Worm (Caenorhabditis elegans): ENCODE results near the gene gpa-9.

The gpa-9 gene

ce11 chrV:12632048-12632447 lies 17.1 kb downstream of the gpa-9 start, which contains the start of gene srx-113:
Gene srx-113 (minus strand): TSS chrV:12632148.
- no peak for TF ChIP-seq ceh-39 (tag; optimal IDR thresholded peaks at IDR 0.05)
- no peak for TF ChIP-seq elt-1 (tag; optimal IDR thresholded peaks at IDR 0.05; ENCODE audit: borderline replicate concordance, insufficient read depth)
- no peak for TF ChIP-seq M03D4.4 (tag; optimal IDR thresholded peaks at IDR 0.05)
- TF ChIP-seq drap-1 (GFP tag; optimal IDR thresholded peaks at IDR 0.05) = no peak
- no peak for TF ChIP-seq flh-1 (GFP tag; optimal IDR thresholded peaks at IDR 0.05)
- no peak for TF ChIP-seq ces-1 (GFP tag; optimal IDR thresholded peaks at IDR 0.05)
- TF ChIP-seq cnd-1 (tag; optimal IDR thresholded peaks at IDR 0.05) = no peak

ce11 chrV:12629743-12630142 lies 19.4 kb downstream of the gpa-9 start, which contains the start of gene F56H9.6:
Gene F56H9.6 (minus strand): TSS chrV:12629843.
- TF ChIP-seq pha-4 (tag; optimal IDR thresholded peaks at IDR 0.05) (no peak), nhr-2 (tag; optimal IDR thresholded peaks at IDR 0.05) (no peak), ceh-43 (GFP tag; optimal IDR thresholded peaks at IDR 0.05) (no peak), ham-2 (GFP tag; optimal IDR thresholded peaks at IDR 0.05) (no peak), snpc-4 (tag; optimal IDR thresholded peaks at IDR 0.05) (no peak), unc-39 (tag; optimal IDR thresholded peaks at IDR 0.05) (no peak), elt-1 (tag; optimal IDR thresholded peaks at IDR 0.05; ENCODE audit: borderline replicate concordance, insufficient read depth) (no peak), mep-1 (tag; optimal IDR thresholded peaks at IDR 0.05) (no peak), elt-3 (tag; optimal IDR thresholded peaks at IDR 0.05) (no peak), sem-2 (GFP tag; optimal IDR thresholded peaks at IDR 0.05) (no peak), ceh-39 (tag; optimal IDR thresholded peaks at IDR 0.05) (no peak), drap-1 (GFP tag; optimal IDR thresholded peaks at IDR 0.05) (no peak), ztf-11 (tag; optimal IDR thresholded peaks at IDR 0.05) (no peak), hlh-1 (tag; optimal IDR thresholded peaks at IDR 0.05) (no peak), lsy-2 (tag; optimal IDR thresholded peaks at IDR 0.05) (no peak), tbx-8 (GFP tag; optimal IDR thresholded peaks at IDR 0.05) (no peak), M03D4.4 (tag; optimal IDR thresholded peaks at IDR 0.05) (no peak), ceh-83 (GFP tag; optimal IDR thresholded peaks at IDR 0.05) (no peak), nhr-237 (tag; optimal IDR thresholded peaks at IDR 0.05) (no peak), bed-3 (GFP tag; optimal IDR thresholded peaks at IDR 0.05) (no peak)

DNA sequence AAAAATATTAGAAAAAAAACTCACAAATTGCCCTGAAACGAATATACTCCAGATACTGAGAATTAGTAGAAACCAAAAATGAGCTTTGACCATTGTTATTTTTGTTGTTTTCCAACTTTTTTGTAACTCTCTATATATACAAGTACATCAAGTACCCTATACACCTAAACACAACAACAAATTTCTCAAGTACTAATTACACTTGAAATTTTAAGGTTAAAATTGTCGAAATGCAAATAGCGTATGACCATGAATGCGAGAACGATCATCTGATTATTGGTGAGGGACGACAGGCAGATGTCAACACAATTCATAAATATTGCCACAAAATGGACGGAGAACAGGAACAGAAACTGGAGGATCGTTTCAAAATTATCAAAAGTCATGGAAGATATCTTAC lies 24.7 kb downstream of the gpa-9 start, which contains the start of gene F56H9.9:
F56H9.9 (minus strand) TSS at position 101 of the 400 bp plus-strand sequence.
- TF ChIP-seq ceh-43 (GFP tag; optimal IDR thresholded peaks at IDR 0.05) (no peak), bed-3 (GFP tag; optimal IDR thresholded peaks at IDR 0.05) (no peak), cnd-1 (tag; optimal IDR thresholded peaks at IDR 0.05) (no peak), hlh-1 (tag; optimal IDR thresholded peaks at IDR 0.05) (no peak), unc-39 (tag; optimal IDR thresholded peaks at IDR 0.05) (no peak), snpc-4 (tag; optimal IDR thresholded peaks at IDR 0.05) (no peak), lsy-2 (tag; optimal IDR thresholded peaks at IDR 0.05) (no peak), flh-1 (GFP tag; optimal IDR thresholded peaks at IDR 0.05) (no peak), tbx-8 (GFP tag; optimal IDR thresholded peaks at IDR 0.05) (no peak), mep-1 (tag; optimal IDR thresholded peaks at IDR 0.05) (no peak), nhr-12 (tag; optimal IDR thresholded peaks at IDR 0.05) (no peak)

DNA sequence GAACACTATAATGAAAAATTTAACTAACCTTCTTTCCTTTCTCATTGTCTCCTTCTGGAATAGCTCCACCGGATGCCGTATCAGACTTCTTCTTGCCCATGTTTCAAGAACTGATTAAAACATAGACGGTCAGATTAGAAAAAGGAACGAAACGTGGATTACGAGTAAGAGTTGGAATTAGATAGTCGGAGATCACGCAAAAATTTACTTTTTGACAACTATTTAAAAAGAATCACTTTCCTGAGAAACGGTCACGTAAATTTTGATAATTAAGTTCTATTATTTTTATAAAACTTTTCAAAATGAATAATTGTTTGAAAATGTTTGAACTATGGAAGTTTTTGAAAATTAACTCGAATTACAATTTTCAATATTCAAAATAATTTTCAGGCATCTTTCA lies 37.0 kb downstream of the gpa-9 start, which contains the start of gene cyc-2.2:
cyc-2.2 (minus strand) TSS at position 101 of the 400 bp plus-strand sequence.
- TF ChIP-seq ces-1 (GFP tag; optimal IDR thresholded peaks at IDR 0.05) = no peak
- no peak for TF ChIP-seq bed-3 (GFP tag; optimal IDR thresholded peaks at IDR 0.05)
- TF ChIP-seq hlh-1 (tag; optimal IDR thresholded peaks at IDR 0.05) = no peak
- TF ChIP-seq unc-120 (tag; optimal IDR thresholded peaks at IDR 0.05; ENCODE audit: poor library complexity, severe bottlenecking) = no peak
- no peak for TF ChIP-seq lin-13 (tag; optimal IDR thresholded peaks at IDR 0.05)

DNA sequence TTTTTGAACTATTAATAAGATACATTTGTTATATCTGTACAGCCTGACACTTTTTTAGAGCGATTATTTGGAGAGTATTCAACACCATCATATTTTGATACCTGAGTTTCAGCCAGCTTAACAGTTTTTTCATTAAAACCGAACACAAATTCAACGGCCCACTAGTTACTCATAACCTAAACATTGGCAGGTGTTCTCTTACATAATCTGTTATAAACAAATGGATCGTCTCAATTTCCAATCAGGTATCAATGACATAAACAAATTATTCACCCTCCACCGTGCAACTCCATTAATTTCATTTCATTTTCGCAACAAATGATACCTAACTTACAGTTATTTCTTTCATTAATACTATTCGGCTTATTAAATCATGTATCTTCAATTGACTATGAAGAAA lies 38.1 kb downstream of the gpa-9 start, which contains the start of gene cubn-1:
cubn-1 (plus strand) TSS at position 301 of the 400 bp plus-strand sequence.
- no peak for TF ChIP-seq ham-2 (GFP tag; optimal IDR thresholded peaks at IDR 0.05)
- TF ChIP-seq nhr-12 (tag; optimal IDR thresholded peaks at IDR 0.05) = no peak
- no peak for TF ChIP-seq sem-2 (GFP tag; optimal IDR thresholded peaks at IDR 0.05)
- no peak for TF ChIP-seq M03D4.4 (tag; optimal IDR thresholded peaks at IDR 0.05)
- no peak for TF ChIP-seq ceh-83 (GFP tag; optimal IDR thresholded peaks at IDR 0.05)
- no peak for TF ChIP-seq flh-1 (GFP tag; optimal IDR thresholded peaks at IDR 0.05)
- no peak for TF ChIP-seq lin-13 (tag; optimal IDR thresholded peaks at IDR 0.05)
- TF ChIP-seq tbx-8 (GFP tag; optimal IDR thresholded peaks at IDR 0.05) = no peak
- no peak for TF ChIP-seq lin-32 (GFP tag; optimal IDR thresholded peaks at IDR 0.05)
- TF ChIP-seq mab-5 (tag; optimal IDR thresholded peaks at IDR 0.05) = no peak
- TF ChIP-seq drap-1 (GFP tag; optimal IDR thresholded peaks at IDR 0.05) = no peak
- TF ChIP-seq ceh-43 (GFP tag; optimal IDR thresholded peaks at IDR 0.05) = no peak
- TF ChIP-seq mls-2 (tag; optimal IDR thresholded peaks at IDR 0.05) = no peak
- TF ChIP-seq nhr-2 (tag; optimal IDR thresholded peaks at IDR 0.05) = no peak
- TF ChIP-seq unc-39 (tag; optimal IDR thresholded peaks at IDR 0.05) = no peak
- no peak for TF ChIP-seq snpc-4 (tag; optimal IDR thresholded peaks at IDR 0.05)
- TF ChIP-seq unc-120 (tag; optimal IDR thresholded peaks at IDR 0.05; ENCODE audit: poor library complexity, severe bottlenecking) = no peak
